Fruit fly (Drosophila melanogaster) whole organism, embryonic: ENCODE results near the gene CG45066.

Experiments
- BEAF-32 ChIP-seq: fragments of 200-800 bp; sonication (Bioruptor generic); optimal IDR thresholded peaks from 3 replicates; lab custom pipeline; 2017; ENCODE audit warnings: missing biosample characterization, missing genetic modification characterization, mild to moderate bottlenecking, moderate library complexity, missing genetic modification reagents
- CG10431 ChIP-seq: fragments of 200-800 bp; sonication (Bioruptor generic); optimal IDR thresholded peaks from 3 replicates; lab custom pipeline; 2018; ENCODE audit warnings: missing biosample characterization, mild to moderate bottlenecking, missing genetic modification characterization
- CG10543 ChIP-seq: fragments of 200-800 bp; sonication (Bioruptor generic); optimal IDR thresholded peaks from 3 replicates; lab custom pipeline; 2017; ENCODE audit warnings: missing biosample characterization, mild to moderate bottlenecking, missing genetic modification characterization, moderate library complexity
- CG12299 ChIP-seq: fragments of 200-800 bp; sonication (Bioruptor generic); optimal IDR thresholded peaks from 2 replicates; lab custom pipeline; 2018; ENCODE audit warnings: missing biosample characterization, mild to moderate bottlenecking, missing genetic modification characterization
- CG12659 ChIP-seq: fragments of 200-800 bp; sonication (Bioruptor generic); optimal IDR thresholded peaks from 3 replicates; lab custom pipeline; 2017; ENCODE audit warnings: mild to moderate bottlenecking, missing biosample characterization, missing genetic modification reagents, missing genetic modification characterization
- CG12744 ChIP-seq: fragments of 200-800 bp; sonication (Bioruptor generic); optimal IDR thresholded peaks from 2 replicates; lab custom pipeline; 2016; ENCODE audit warnings: missing biosample characterization, missing genetic modification characterization
- CG12769 ChIP-seq: fragments of 200-800 bp; sonication (Bioruptor generic); optimal IDR thresholded peaks from 2 replicates; lab custom pipeline; 2019; ENCODE audit warnings: missing biosample characterization, mild to moderate bottlenecking, missing genetic modification characterization, moderate library complexity
- CG13775 ChIP-seq: fragments of 200-800 bp; sonication (Bioruptor generic); optimal IDR thresholded peaks from 3 replicates; lab custom pipeline; 2017; ENCODE audit warnings: missing biosample characterization, mild to moderate bottlenecking, missing genetic modification characterization
- CG14014 ChIP-seq: fragments of 200-800 bp; sonication (Bioruptor generic); IDR thresholded peaks from 2 replicates; pipeline ENCODE4 v1.3.6; 2022; ENCODE audit warnings: missing biosample characterization, missing genetic modification characterization
- CG14441 ChIP-seq: fragments of 200-800 bp; sonication (Bioruptor generic); IDR thresholded peaks from 2 replicates; pipeline ENCODE4 v1.3.6; 2022; ENCODE audit warnings: missing biosample characterization, missing genetic modification characterization
- CG14860 ChIP-seq: fragments of 200-800 bp; sonication (Bioruptor generic); IDR thresholded peaks from 3 replicates; pipeline ENCODE4 v1.3.6; 2022; ENCODE audit warnings: missing biosample characterization, missing genetic modification characterization; ENCODE audit not compliant: partially characterized antibody
- CG15073 ChIP-seq: fragments of 200-800 bp; sonication (Bioruptor generic); optimal IDR thresholded peaks from 2 replicates; lab custom pipeline; 2016; ENCODE audit warnings: missing biosample characterization, missing genetic modification characterization
- CG17186 ChIP-seq: fragments of 200-800 bp; sonication (Bioruptor generic); optimal IDR thresholded peaks from 3 replicates; lab custom pipeline; 2017; ENCODE audit warnings: missing biosample characterization, missing genetic modification reagents, missing genetic modification characterization
- CG1792 ChIP-seq: fragments of 200-800 bp; sonication (Bioruptor generic); optimal IDR thresholded peaks from 2 replicates; lab custom pipeline; 2016; ENCODE audit warnings: missing biosample characterization, missing genetic modification characterization
- CG2116 ChIP-seq: fragments of 200-800 bp; sonication (Bioruptor generic); optimal IDR thresholded peaks from 3 replicates; lab custom pipeline; 2018; ENCODE audit warnings: missing biosample characterization, mild to moderate bottlenecking, missing genetic modification characterization
- CG33213 ChIP-seq: fragments of 200-800 bp; sonication (Bioruptor generic); optimal IDR thresholded peaks from 3 replicates; lab custom pipeline; 2016; ENCODE audit warnings: missing biosample characterization, missing genetic modification characterization
- CG3726 ChIP-seq: fragments of 200-800 bp; sonication (Bioruptor generic); IDR thresholded peaks from 3 replicates; pipeline ENCODE4, ENCODE4 v1.3.6; 2022; ENCODE audit warnings: missing biosample characterization, missing genetic modification characterization
- CG4424 ChIP-seq: fragments of 200-800 bp; sonication (Bioruptor generic); optimal IDR thresholded peaks from 3 replicates; lab custom pipeline; 2016; ENCODE audit warnings: missing biosample characterization, missing genetic modification characterization
- CG6813 ChIP-seq: fragments of 200-800 bp; sonication (Bioruptor generic); optimal IDR thresholded peaks from 2 replicates; lab custom pipeline; 2017; ENCODE audit warnings: missing biosample characterization, missing genetic modification characterization, mild to moderate bottlenecking, moderate library complexity, missing genetic modification reagents
- D19B ChIP-seq: fragments of 200-800 bp; sonication (Bioruptor generic); optimal IDR thresholded peaks from 2 replicates; lab custom pipeline; 2017; ENCODE audit warnings: missing biosample characterization, mild to moderate bottlenecking, missing genetic modification characterization
- Dfd ChIP-seq, 2 experiments: fragments of >200 bp; optimal IDR thresholded peaks; 2 replicates each; lab custom pipeline; 2017; ENCODE audit warnings: missing biosample characterization in 2 of 2, missing genetic modification characterization in 2 of 2
- Dip3 ChIP-seq: fragments of 200-800 bp; sonication (Bioruptor generic); optimal IDR thresholded peaks from 3 replicates; lab custom pipeline; 2016; ENCODE audit warnings: missing biosample characterization, missing genetic modification characterization
- Doc3 ChIP-seq: fragments of 200-800 bp; sonication (Bioruptor generic); IDR thresholded peaks from 3 replicates; pipeline ENCODE4 v1.3.6; 2022; ENCODE audit warnings: missing biosample characterization, missing genetic modification characterization; ENCODE audit not compliant: partially characterized antibody
- Dp ChIP-seq: fragments of 200-800 bp; sonication (Bioruptor generic); optimal IDR thresholded peaks from 2 replicates; lab custom pipeline; 2018; ENCODE audit warnings: missing biosample characterization, mild to moderate bottlenecking, missing genetic modification characterization, moderate library complexity
- ERR ChIP-seq: fragments of 200-800 bp; sonication (Bioruptor generic); optimal IDR thresholded peaks from 2 replicates; lab custom pipeline; 2016; ENCODE audit warnings: missing biosample characterization, missing genetic modification characterization
- Gsc ChIP-seq: fragments of 200-800 bp; sonication (Bioruptor generic); IDR thresholded peaks from 2 replicates; pipeline ENCODE4 v1.3.6; 2022; ENCODE audit warnings: missing biosample characterization, missing genetic modification characterization
- HLH4C ChIP-seq: fragments of 200-800 bp; sonication (Bioruptor generic); IDR thresholded peaks from 3 replicates; pipeline ENCODE4 v1.3.6; 2022; ENCODE audit warnings: missing biosample characterization, missing genetic modification characterization; ENCODE audit not compliant: partially characterized antibody
- HLHmδ ChIP-seq: fragments of 200-800 bp; sonication (Bioruptor generic); optimal IDR thresholded peaks from 2 replicates; lab custom pipeline; 2018; ENCODE audit warnings: missing biosample characterization, mild to moderate bottlenecking, missing genetic modification characterization, moderate library complexity
- HmgZ ChIP-seq: fragments of 200-800 bp; sonication (Bioruptor generic); optimal IDR thresholded peaks from 2 replicates; lab custom pipeline; 2018; ENCODE audit warnings: missing biosample characterization, mild to moderate bottlenecking, missing genetic modification characterization
- Mrtf ChIP-seq: fragments of 200-800 bp; sonication (Bioruptor generic); IDR thresholded peaks from 3 replicates; pipeline ENCODE4 v1.3.6; 2022; ENCODE audit warnings: missing biosample characterization, missing genetic modification characterization
- Oaz ChIP-seq: fragments of 200-800 bp; sonication (Bioruptor generic); IDR thresholded peaks from 2 replicates; pipeline ENCODE4 v1.3.6; 2022; ENCODE audit warnings: missing biosample characterization, missing genetic modification characterization
- Ravus ChIP-seq: fragments of 200-800 bp; sonication (Bioruptor generic); IDR thresholded peaks from 2 replicates; pipeline ENCODE4 v1.3.6; 2022; ENCODE audit warnings: missing biosample characterization, missing genetic modification characterization
- Sry-β ChIP-seq: fragments of 200-800 bp; sonication (Bioruptor generic); optimal IDR thresholded peaks from 2 replicates; lab custom pipeline; 2018; ENCODE audit warnings: missing biosample characterization, mild to moderate bottlenecking, missing genetic modification characterization, moderate library complexity
- Ssrp ChIP-seq: fragments of 200-800 bp; sonication (Bioruptor generic); optimal IDR thresholded peaks from 2 replicates; lab custom pipeline; 2018; ENCODE audit warnings: missing biosample characterization, mild to moderate bottlenecking, missing genetic modification characterization, moderate library complexity
- ac ChIP-seq: fragments of 200-800 bp; sonication (Bioruptor generic); optimal IDR thresholded peaks from 3 replicates; lab custom pipeline; 2017; ENCODE audit warnings: missing biosample characterization, mild to moderate bottlenecking, missing genetic modification characterization
- cas ChIP-seq: fragments of 200-800 bp; sonication (Bioruptor generic); IDR thresholded peaks from 2 replicates; pipeline ENCODE4 v1.3.6; 2022; ENCODE audit warnings: missing biosample characterization, missing genetic modification characterization
- caup ChIP-seq: fragments of 200-800 bp; sonication (Bioruptor generic); optimal IDR thresholded peaks from 3 replicates; lab custom pipeline; 2017; ENCODE audit warnings: missing biosample characterization, mild to moderate bottlenecking, missing genetic modification characterization, moderate library complexity; ENCODE audit not compliant: severe bottlenecking
- danr ChIP-seq: fragments of 200-800 bp; sonication (Bioruptor generic); IDR thresholded peaks from 2 replicates; pipeline ENCODE4 v1.3.6; 2022; ENCODE audit warnings: missing biosample characterization, missing genetic modification characterization
- dpn ChIP-seq, 2 experiments: fragments of 200-800 bp; sonication (Bioruptor generic); optimal IDR thresholded peaks; 3 replicates each; lab custom pipeline; 2016; ENCODE audit warnings: missing biosample characterization in 2 of 2, missing genetic modification characterization in 2 of 2
- ems ChIP-seq: fragments of 200-800 bp; sonication (Bioruptor generic); optimal IDR thresholded peaks from 3 replicates; lab custom pipeline; 2016; ENCODE audit warnings: missing biosample characterization, missing genetic modification characterization
- fd102C ChIP-seq: fragments of 200-800 bp; sonication (Bioruptor generic); optimal IDR thresholded peaks from 2 replicates; lab custom pipeline; 2018; ENCODE audit warnings: missing biosample characterization, mild to moderate bottlenecking, missing genetic modification characterization, moderate library complexity
- nom ChIP-seq: fragments of 200-800 bp; sonication (Bioruptor generic); optimal IDR thresholded peaks from 2 replicates; lab custom pipeline; 2017; ENCODE audit warnings: missing biosample characterization, missing genetic modification characterization, mild to moderate bottlenecking, moderate library complexity, missing genetic modification reagents
- onecut ChIP-seq: fragments of 200-800 bp; sonication (Bioruptor generic); IDR thresholded peaks from 2 replicates; pipeline ENCODE4 v1.3.6; 2022; ENCODE audit warnings: missing biosample characterization, missing genetic modification characterization
- pfk ChIP-seq: fragments of 200-800 bp; sonication (Bioruptor generic); optimal IDR thresholded peaks from 2 replicates; lab custom pipeline; 2018; ENCODE audit warnings: missing biosample characterization, mild to moderate bottlenecking, missing genetic modification characterization, moderate library complexity
- sug ChIP-seq: fragments of 200-800 bp; optimal IDR thresholded peaks from 2 replicates; lab custom pipeline; 2019; ENCODE audit warnings: missing biosample characterization, mild to moderate bottlenecking, missing genetic modification characterization, moderate library complexity
- toy ChIP-seq: fragments of 200-800 bp; sonication (Bioruptor generic); IDR thresholded peaks from 2 replicates; pipeline ENCODE4 v1.3.6; 2022; ENCODE audit warnings: missing biosample characterization, missing genetic modification characterization
- trh ChIP-seq: fragments of 200-800 bp; sonication (Bioruptor generic); optimal IDR thresholded peaks from 2 replicates; lab custom pipeline; 2016; ENCODE audit warnings: missing biosample characterization, missing genetic modification characterization
- wor ChIP-seq: fragments of 200-800 bp; sonication (Bioruptor generic); IDR thresholded peaks from 2 replicates; pipeline ENCODE4 v1.3.6; 2022; ENCODE audit warnings: missing biosample characterization, missing genetic modification characterization
- zfh2 ChIP-seq: fragments of 200-800 bp; sonication (Bioruptor generic); optimal IDR thresholded peaks from 2 replicates; lab custom pipeline; 2016; ENCODE audit warnings: missing biosample characterization, missing genetic modification characterization

CG45066 gene

DNA sequence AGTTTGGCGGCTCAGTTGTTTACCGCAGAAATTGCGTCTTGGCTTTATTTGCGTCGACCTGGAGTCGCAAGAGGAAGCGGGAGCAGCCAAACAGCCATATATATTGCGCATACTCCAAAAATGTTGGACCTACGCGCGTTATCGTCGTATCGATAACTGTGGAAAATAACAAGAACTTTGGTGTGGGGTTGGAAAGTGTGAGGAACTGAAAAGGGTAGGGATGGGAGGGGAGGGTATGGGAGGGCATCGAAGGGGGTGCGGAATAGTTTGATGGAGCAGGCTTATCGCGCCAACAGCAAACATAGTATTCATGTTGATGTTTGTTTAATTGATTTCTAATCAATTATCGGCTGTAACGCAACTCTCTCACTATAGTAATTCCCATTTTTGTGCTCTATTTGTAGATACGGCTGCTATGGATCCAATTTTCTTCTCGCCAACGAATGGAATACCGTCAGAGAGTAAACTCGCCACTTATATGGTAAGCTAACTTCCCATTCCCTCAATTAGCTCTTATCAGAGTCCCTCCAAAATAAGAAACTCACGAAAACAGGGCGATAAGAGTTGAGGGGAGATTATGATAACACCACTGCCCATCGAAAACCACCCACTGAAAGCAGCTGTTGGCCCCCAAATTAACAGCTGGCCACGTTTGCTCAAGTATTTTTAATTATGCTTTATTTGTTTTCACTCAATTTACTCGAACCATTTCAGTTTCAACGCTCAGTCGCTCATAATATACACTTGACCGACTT, 27.5 kb downstream of the CG45066 start (continued):
- TF ChIP-seq CG6813 (GFP tag; lab: Kevin White, UChicago) (peak; percentile 87), onecut (GFP tag; lab: Robert Waterston, UW) (peak; percentile 70), CG10543 (GFP tag; lab: Kevin White, UChicago) (peak; percentile 89), pfk (GFP tag; lab: Kevin White, UChicago) (peak; percentile 16), ems (GFP tag; lab: Kevin White, UChicago) (no peak), BEAF-32 (GFP tag; lab: Kevin White, UChicago) (no peak), CG3726 (GFP tag; lab: Robert Waterston, UW) (0 out of 3 replicates have a peak, but pooled peaks have one; percentile 50), Dfd (GFP tag; optimal IDR thresholded peaks at IDR 0.05; lab: Kevin White, UChicago) (no peak), CG12744 (GFP tag; lab: Kevin White, UChicago) (no peak), toy (GFP tag; lab: Robert Waterston, UW) (no peak; the same call in 1 of the 2 replicates), Ravus (no peak), trh (GFP tag; lab: Kevin White, UChicago) (no peak), CG13775 (peak; percentile 3), Gsc (GFP tag; lab: Robert Waterston, UW) (no peak), zfh2 (GFP tag; lab: Kevin White, UChicago) (no peak), Oaz (GFP tag; lab: Robert Waterston, UW) (no peak), dpn (GFP tag; optimal IDR thresholded peaks at IDR 0.05; lab: Kevin White, UChicago) (peak; percentile 12 to 30), CG12299 (tag; lab: Kevin White, UChicago) (peak; percentile 4), D19B (GFP tag; lab: Kevin White, UChicago) (no peak), HLH4C (GFP tag; lab: Robert Waterston, UW) (0 out of 3 replicates have a peak, but pooled peaks have one; percentile 19), Dp (GFP tag; lab: Kevin White, UChicago) (no peak), ERR (GFP tag; lab: Kevin White, UChicago) (peak; percentile 31), CG4424 (GFP tag; lab: Kevin White, UChicago) (peak; percentile 55), caup (GFP tag; lab: Kevin White, UChicago) (peak; percentile 79), HmgZ (peak; percentile 78), CG10431 (GFP tag; lab: Kevin White, UChicago) (peak; percentile 73), danr (GFP tag; lab: Robert Waterston, UW) (no peak), fd102C (GFP tag; lab: Kevin White, UChicago) (no peak), cas (no peak), nom (no peak), Mrtf (GFP tag; lab: Robert Waterston, UW) (no peak), CG12659 (GFP tag; lab: Kevin White, UChicago) (no peak), Dip3 (GFP tag; lab: Kevin White, UChicago) (no peak), CG14860 (GFP tag; lab: Robert Waterston, UW) (no peak), Doc3 (no peak), sug (peak; percentile 94), CG33213 (GFP tag; lab: Kevin White, UChicago) (no peak), wor (GFP tag; lab: Robert Waterston, UW) (no peak), HLHmδ (GFP tag; lab: Kevin White, UChicago) (peak; percentile 93), CG15073 (no peak), CG2116 (peak; percentile 35), CG14014 (GFP tag; lab: Robert Waterston, UW) (peak; percentile 14; the same call in 1 of the 2 replicates), ac (GFP tag; lab: Kevin White, UChicago) (no peak), CG14441 (GFP tag; lab: Robert Waterston, UW) (peak; percentile 8; the same call in 1 of the 2 replicates), Sry-β (no peak), CG1792 (no peak), CG12769 (tag; lab: Kevin White, UChicago) (peak; percentile 80), Ssrp (tag; lab: Kevin White, UChicago) (no peak), CG17186 (peak; percentile 37)
